Worm (Caenorhabditis elegans): ENCODE data around the gene C14A11.9.

- no peak for TF ChIP-seq sdz-38 (tag; optimal IDR thresholded peaks at IDR 0.05)
- no peak for TF ChIP-seq ztf-25 (GFP tag; IDR thresholded peaks at IDR 0.05)
- no peak for TF ChIP-seq B0019.2 (GFP tag; conservative IDR thresholded peaks at IDR 0.05)
- TF ChIP-seq rcor-1 (GFP tag; IDR thresholded peaks at IDR 0.05): no peak
Observed at ce11 chrX:2807390-2807789, 2.0 kb downstream of the C14A11.9 start, which contains the start of gene C14A11.5.

Data from whole organism, young adult.